Fruit fly (Drosophila melanogaster) whole organism, pupa: ENCODE measurements around the gene CG31729.
A peak's percentile ranks its signal among the peaks of the same experiment; 100 is the strongest.

Experiments
- CG12605 ChIP-seq: fragments of 200-800 bp; sonication (Bioruptor generic); IDR thresholded peaks from 2 replicates; pipeline ENCODE4 v1.3.6; 2022; ENCODE audit warnings: missing biosample characterization, missing genetic modification characterization
- CG14655 ChIP-seq: fragments of 200-800 bp; sonication (Bioruptor generic); optimal IDR thresholded peaks from 3 replicates; lab custom pipeline; 2017; ENCODE audit warnings: mild to moderate bottlenecking, missing biosample characterization, missing genetic modification reagents, missing genetic modification characterization
- CG8301 ChIP-seq: fragments of 200-800 bp; sonication (Bioruptor generic); optimal IDR thresholded peaks from 2 replicates; lab custom pipeline; 2018; ENCODE audit warnings: missing biosample characterization, mild to moderate bottlenecking, missing genetic modification characterization
- CG9948 ChIP-seq: fragments of 200-800 bp; sonication (Bioruptor generic); optimal IDR thresholded peaks from 2 replicates; lab custom pipeline; 2018; ENCODE audit warnings: missing biosample characterization, mild to moderate bottlenecking, missing genetic modification characterization, moderate library complexity
- D1 ChIP-seq: fragments of 200-800 bp; sonication (Bioruptor generic); optimal IDR thresholded peaks from 2 replicates; lab custom pipeline; 2018; ENCODE audit warnings: missing biosample characterization, mild to moderate bottlenecking, missing genetic modification characterization, moderate library complexity
- gl ChIP-seq: fragments of 200-800 bp; sonication (Bioruptor generic); optimal IDR thresholded peaks from 2 replicates; lab custom pipeline; 2018; ENCODE audit warnings: missing biosample characterization, mild to moderate bottlenecking, missing genetic modification characterization

DNA sequence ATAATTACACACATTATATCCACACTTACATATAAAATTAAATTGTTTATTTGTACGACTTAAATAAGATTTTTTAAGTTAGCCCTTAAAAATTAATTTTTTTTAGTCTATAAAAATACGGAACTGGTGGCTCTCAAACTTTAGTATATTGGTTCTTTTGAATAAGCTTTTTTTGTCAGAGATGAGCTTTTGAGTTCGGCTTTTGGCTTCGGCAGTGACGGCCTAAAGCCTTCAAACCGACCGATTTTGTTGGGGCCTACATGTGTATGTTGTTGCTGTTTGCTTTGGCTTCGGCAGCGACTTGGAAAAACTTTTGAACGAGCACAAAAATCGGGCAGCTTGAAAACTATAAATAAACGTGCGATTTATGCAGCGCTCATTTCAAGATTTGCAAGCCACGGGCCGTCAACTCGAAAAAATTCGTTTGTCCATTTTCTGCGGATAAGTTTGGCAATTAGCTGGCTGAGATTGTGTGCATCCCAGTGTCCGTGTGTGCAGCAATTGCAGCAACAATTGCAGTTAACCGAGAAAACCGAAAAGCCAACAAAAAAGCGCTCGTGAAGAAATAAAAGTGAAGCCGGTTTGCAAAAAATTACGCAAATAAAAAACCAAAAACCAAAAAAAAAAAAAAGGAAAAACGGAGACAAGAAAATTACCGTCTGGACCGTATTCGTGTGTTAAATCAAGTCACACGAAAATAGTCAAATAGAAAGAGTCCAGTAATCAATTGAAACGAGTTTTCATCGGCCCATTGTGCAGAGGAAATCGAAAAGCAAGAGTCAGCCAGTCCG is 43.7 kb upstream of the CG31729 start, which contains the start of gene CG16820:
- TF ChIP-seq gl (tag; lab: Kevin White, UChicago) (no peak), CG14655 (GFP tag; lab: Kevin White, UChicago) (no peak), CG9948 (tag; lab: Kevin White, UChicago) (no peak), CG12605 (GFP tag; lab: Robert Waterston, UW) (peak; percentile 71), D1 (tag; lab: Kevin White, UChicago) (no peak), CG8301 (no peak)
